Worm (Caenorhabditis elegans) whole organism, early embryonic: ENCODE measurements around the gene scav-1.

ENCODE experiments used
- aly-1 ChIP-seq: sonication (generic microtip); optimal IDR thresholded peaks from 2 replicates; lab custom pipeline; 2016; ENCODE audit warnings: missing genetic modification characterization, missing compliant biosample characterization
- ama-1 ChIP-seq: fragments of 150-350 bp; optimal IDR thresholded peaks from 2 replicates; lab custom pipeline; 2014
- flt-1 ChIP-seq: fragments of 200-800 bp; sonication (Bioruptor generic); IDR thresholded peaks from 2 replicates; pipeline ENCODE4 v1.3.6; 2022; ENCODE audit warnings: missing genetic modification characterization, missing compliant biosample characterization
- hmbx-1 ChIP-seq: sonication (generic microtip); optimal IDR thresholded peaks from 2 replicates; lab custom pipeline; 2016; ENCODE audit warnings: mild to moderate bottlenecking, missing genetic modification characterization, missing compliant biosample characterization
- hnd-1 ChIP-seq: sonication (generic microtip); optimal IDR thresholded peaks from 2 replicates; lab custom pipeline; 2016; ENCODE audit warnings: missing genetic modification characterization, missing compliant biosample characterization
- scrt-1 ChIP-seq: fragments of 200-800 bp; sonication (Bioruptor generic); IDR thresholded peaks from 2 replicates; pipeline ENCODE4 v1.3.6; 2022; ENCODE audit warnings: missing genetic modification characterization, missing compliant biosample characterization
- sea-1 ChIP-seq: fragments of 200-800 bp; sonication (Bioruptor generic); conservative IDR thresholded peaks from 2 replicates; pipeline ENCODE4 v1.3.6; 2022; ENCODE audit warnings: missing genetic modification characterization, missing compliant biosample characterization
- tbx-11 ChIP-seq: fragments of 200-800 bp; sonication (Bioruptor generic); IDR thresholded peaks from 2 replicates; pipeline ENCODE4 v1.3.6; 2022; ENCODE audit warnings: missing genetic modification characterization, missing compliant biosample characterization
- tra-4 ChIP-seq: sonication (generic microtip); optimal IDR thresholded peaks from 2 replicates; lab custom pipeline; 2017; ENCODE audit warnings: missing genetic modification characterization, missing compliant biosample characterization

- TF ChIP-seq scrt-1 (no peak), tra-4 (tag; lab: Kevin White, UChicago) (no peak), aly-1 (no peak), flt-1 (GFP tag; lab: Robert Waterston, UW) (no peak), ama-1 (lab: Kevin White, UChicago) (no peak), tbx-11 (GFP tag; lab: Robert Waterston, UW) (no peak), hmbx-1 (no peak), sea-1 (no peak), hnd-1 (tag; lab: Kevin White, UChicago) (no peak)
Measured at ce11 chrX:5348529-5349148, 51.7 kb downstream of the scav-1 start, which contains the start of gene syx-3.
